Fruit fly (Drosophila melanogaster) whole organism, embryonic: ENCODE data around the gene Vha55.

Source experiments
- Abd-B ChIP-seq: fragments of 200-800 bp; sonication (Bioruptor generic); optimal IDR thresholded peaks from 2 replicates; lab custom pipeline; 2018; ENCODE audit warnings: missing biosample characterization, mild to moderate bottlenecking, missing genetic modification characterization, moderate library complexity
- Blimp-1 ChIP-seq: fragments of 200-800 bp; sonication (Bioruptor generic); optimal IDR thresholded peaks from 3 replicates; lab custom pipeline; 2018; ENCODE audit warnings: missing biosample characterization, missing genetic modification characterization, mild to moderate bottlenecking, moderate library complexity, missing genetic modification reagents
- C15 ChIP-seq: fragments of 200-800 bp; sonication (Bioruptor generic); IDR thresholded peaks from 3 replicates; pipeline ENCODE4 v1.3.6; 2022; ENCODE audit warnings: missing biosample characterization, missing genetic modification characterization
- CG10431 ChIP-seq: fragments of 200-800 bp; sonication (Bioruptor generic); optimal IDR thresholded peaks from 3 replicates; lab custom pipeline; 2018; ENCODE audit warnings: missing biosample characterization, mild to moderate bottlenecking, missing genetic modification characterization
- CG11247 ChIP-seq: fragments of 200-800 bp; sonication (Bioruptor generic); IDR thresholded peaks from 2 replicates; pipeline ENCODE4 v1.3.6; 2022; ENCODE audit warnings: missing biosample characterization, missing genetic modification characterization
- CG11456 ChIP-seq: fragments of 200-800 bp; sonication (Bioruptor generic); IDR thresholded peaks from 3 replicates; pipeline ENCODE4 v1.3.6; 2022; ENCODE audit warnings: missing biosample characterization, missing genetic modification characterization
- CG11695 ChIP-seq: fragments of 200-800 bp; sonication (Bioruptor generic); IDR thresholded peaks from 3 replicates; pipeline ENCODE4 v1.3.6; 2022; ENCODE audit warnings: missing biosample characterization, missing genetic modification characterization
- CG13624 ChIP-seq: fragments of 200-800 bp; sonication (Bioruptor generic); optimal IDR thresholded peaks from 2 replicates; lab custom pipeline; 2016; ENCODE audit warnings: missing biosample characterization, missing genetic modification characterization
- CG13775 ChIP-seq: fragments of 200-800 bp; sonication (Bioruptor generic); optimal IDR thresholded peaks from 3 replicates; lab custom pipeline; 2017; ENCODE audit warnings: missing biosample characterization, mild to moderate bottlenecking, missing genetic modification characterization
- CG14014 ChIP-seq: fragments of 200-800 bp; sonication (Bioruptor generic); IDR thresholded peaks from 2 replicates; pipeline ENCODE4 v1.3.6; 2022; ENCODE audit warnings: missing biosample characterization, missing genetic modification characterization
- CG1529 ChIP-seq: fragments of 200-800 bp; sonication (Bioruptor generic); optimal IDR thresholded peaks from 3 replicates; lab custom pipeline; 2018; ENCODE audit warnings: missing biosample characterization, missing genetic modification characterization
- CG16863 ChIP-seq: fragments of 200-800 bp; sonication (Bioruptor generic); optimal IDR thresholded peaks from 3 replicates; lab custom pipeline; 2016; ENCODE audit warnings: missing biosample characterization, missing genetic modification characterization
- CG18599 ChIP-seq: fragments of 200-800 bp; sonication (Bioruptor generic); optimal IDR thresholded peaks from 3 replicates; lab custom pipeline; 2017; ENCODE audit warnings: missing biosample characterization, missing genetic modification characterization, mild to moderate bottlenecking, moderate library complexity, missing genetic modification reagents
- CG2120 ChIP-seq: fragments of 200-800 bp; sonication (Bioruptor generic); optimal IDR thresholded peaks from 3 replicates; lab custom pipeline; 2016; ENCODE audit warnings: missing biosample characterization, missing genetic modification characterization
- CG2129 ChIP-seq: fragments of 200-800 bp; sonication (Bioruptor generic); IDR thresholded peaks from 2 replicates; pipeline ENCODE4 v1.3.6; 2022; ENCODE audit warnings: missing biosample characterization, missing genetic modification characterization; ENCODE audit not compliant: partially characterized antibody
- CG32767 ChIP-seq: fragments of 200-800 bp; sonication (Bioruptor generic); IDR thresholded peaks from 2 replicates; pipeline ENCODE4 v1.3.6; 2022; ENCODE audit warnings: missing biosample characterization, missing genetic modification characterization
- CG3407 ChIP-seq: fragments of 200-800 bp; sonication (Bioruptor generic); optimal IDR thresholded peaks from 2 replicates; lab custom pipeline; 2018; ENCODE audit warnings: missing biosample characterization, mild to moderate bottlenecking, missing genetic modification characterization
- CG7745 ChIP-seq: fragments of 200-800 bp; sonication (Bioruptor generic); optimal IDR thresholded peaks from 2 replicates; lab custom pipeline; 2018; ENCODE audit warnings: missing biosample characterization, mild to moderate bottlenecking, missing genetic modification characterization, moderate library complexity
- CG8359 ChIP-seq: fragments of 200-800 bp; sonication (Bioruptor generic); optimal IDR thresholded peaks from 2 replicates; lab custom pipeline; 2017; ENCODE audit warnings: missing biosample characterization, mild to moderate bottlenecking, missing genetic modification characterization, borderline replicate concordance
- CG9817 ChIP-seq: fragments of 200-800 bp; sonication (Bioruptor generic); optimal IDR thresholded peaks from 2 replicates; lab custom pipeline; 2018; ENCODE audit warnings: missing biosample characterization, mild to moderate bottlenecking, missing genetic modification characterization, moderate library complexity
- Chrac-16 ChIP-seq: fragments of 200-800 bp; sonication (Bioruptor generic); optimal IDR thresholded peaks from 3 replicates; lab custom pipeline; 2016; ENCODE audit warnings: missing biosample characterization, missing genetic modification characterization
- Dad ChIP-seq: fragments of 200-800 bp; sonication (Bioruptor generic); optimal IDR thresholded peaks from 3 replicates; lab custom pipeline; 2016; ENCODE audit warnings: missing biosample characterization, missing genetic modification characterization
- Dip3 ChIP-seq: fragments of 200-800 bp; sonication (Bioruptor generic); optimal IDR thresholded peaks from 3 replicates; lab custom pipeline; 2016; ENCODE audit warnings: missing biosample characterization, missing genetic modification characterization
- Ets97D ChIP-seq: fragments of 200-800 bp; sonication (Bioruptor generic); optimal IDR thresholded peaks from 3 replicates; lab custom pipeline; 2016; ENCODE audit warnings: missing biosample characterization, missing genetic modification characterization
- Fer2 ChIP-seq: fragments of 200-800 bp; sonication (Bioruptor generic); optimal IDR thresholded peaks from 2 replicates; lab custom pipeline; 2018; ENCODE audit warnings: missing biosample characterization, mild to moderate bottlenecking, missing genetic modification characterization, moderate library complexity
- Fer3 ChIP-seq: fragments of 200-800 bp; sonication (Bioruptor generic); optimal IDR thresholded peaks from 2 replicates; lab custom pipeline; 2018; ENCODE audit warnings: missing biosample characterization, mild to moderate bottlenecking, missing genetic modification characterization, moderate library complexity
- HLH3B ChIP-seq: fragments of 200-800 bp; sonication (Bioruptor generic); IDR thresholded peaks from 2 replicates; pipeline ENCODE4 v1.3.6; 2022; ENCODE audit warnings: missing biosample characterization, missing genetic modification characterization
- Hr3 ChIP-seq: fragments of 200-800 bp; sonication (Bioruptor generic); optimal IDR thresholded peaks from 3 replicates; lab custom pipeline; 2016; ENCODE audit warnings: missing biosample characterization, missing genetic modification characterization
- MBD-R2 ChIP-seq: fragments of 200-800 bp; sonication (Bioruptor generic); IDR thresholded peaks from 2 replicates; pipeline ENCODE4 v1.3.6; 2022; ENCODE audit warnings: missing biosample characterization, missing genetic modification characterization
- Mrtf ChIP-seq: fragments of 200-800 bp; sonication (Bioruptor generic); IDR thresholded peaks from 3 replicates; pipeline ENCODE4 v1.3.6; 2022; ENCODE audit warnings: missing biosample characterization, missing genetic modification characterization
- NK7.1 ChIP-seq: fragments of 200-800 bp; sonication (Bioruptor generic); optimal IDR thresholded peaks from 3 replicates; lab custom pipeline; 2016; ENCODE audit warnings: missing biosample characterization, missing genetic modification characterization
- PHDP ChIP-seq: fragments of 200-800 bp; sonication (Bioruptor generic); optimal IDR thresholded peaks from 3 replicates; lab custom pipeline; 2018; ENCODE audit warnings: missing biosample characterization, mild to moderate bottlenecking, missing genetic modification characterization, moderate library complexity
- Ptx1 ChIP-seq: fragments of 200-800 bp; sonication (Bioruptor generic); IDR thresholded peaks from 2 replicates; pipeline ENCODE4 v1.3.6; 2022; ENCODE audit warnings: missing biosample characterization, missing genetic modification characterization
- Ssrp ChIP-seq: fragments of 200-800 bp; sonication (Bioruptor generic); optimal IDR thresholded peaks from 2 replicates; lab custom pipeline; 2018; ENCODE audit warnings: missing biosample characterization, mild to moderate bottlenecking, missing genetic modification characterization, moderate library complexity
- Taf1 ChIP-seq: fragments of 200-800 bp; sonication (Bioruptor generic); IDR thresholded peaks from 2 replicates; pipeline ENCODE4 v1.3.6; 2022; ENCODE audit warnings: missing biosample characterization, missing genetic modification characterization
- ap ChIP-seq: fragments of 200-800 bp; sonication (Bioruptor generic); IDR thresholded peaks from 2 replicates; pipeline ENCODE4 v1.3.6; 2022; ENCODE audit warnings: missing biosample characterization, missing genetic modification characterization
- crc ChIP-seq: fragments of 200-800 bp; sonication (Bioruptor generic); optimal IDR thresholded peaks from 2 replicates; lab custom pipeline; 2016; ENCODE audit warnings: missing biosample characterization, missing genetic modification characterization
- ems ChIP-seq: fragments of 200-800 bp; sonication (Bioruptor generic); optimal IDR thresholded peaks from 3 replicates; lab custom pipeline; 2016; ENCODE audit warnings: missing biosample characterization, missing genetic modification characterization
- gce ChIP-seq: fragments of 200-800 bp; sonication (Bioruptor generic); IDR thresholded peaks from 3 replicates; pipeline ENCODE4 v1.3.6; 2022; ENCODE audit warnings: missing biosample characterization, missing genetic modification characterization
- grn ChIP-seq: fragments of 200-800 bp; sonication (Bioruptor generic); optimal IDR thresholded peaks from 3 replicates; lab custom pipeline; 2017; ENCODE audit warnings: missing biosample characterization, missing genetic modification characterization
- insv ChIP-seq, 2 experiments: fragments of 200-800 bp; sonication (Bioruptor generic); optimal IDR thresholded peaks; 3 replicates each; lab custom pipeline; 2016 to 2018; ENCODE audit warnings: missing biosample characterization in 2 of 2, missing genetic modification characterization in 2 of 2
- klu ChIP-seq: fragments of 200-800 bp; sonication (Bioruptor generic); IDR thresholded peaks from 2 replicates; pipeline ENCODE4 v1.3.6; 2022; ENCODE audit warnings: missing biosample characterization, missing genetic modification characterization
- nau ChIP-seq: fragments of 200-800 bp; sonication (Bioruptor generic); optimal IDR thresholded peaks from 3 replicates; lab custom pipeline; 2017; ENCODE audit warnings: missing biosample characterization, mild to moderate bottlenecking, missing genetic modification characterization, missing genetic modification reagents
- nom ChIP-seq: fragments of 200-800 bp; sonication (Bioruptor generic); optimal IDR thresholded peaks from 2 replicates; lab custom pipeline; 2017; ENCODE audit warnings: missing biosample characterization, missing genetic modification characterization, mild to moderate bottlenecking, moderate library complexity, missing genetic modification reagents
- oc ChIP-seq: fragments of 200-800 bp; sonication (Bioruptor generic); optimal IDR thresholded peaks from 2 replicates; lab custom pipeline; 2018; ENCODE audit warnings: missing biosample characterization, mild to moderate bottlenecking, missing genetic modification characterization, moderate library complexity
- pzg ChIP-seq: fragments of 200-800 bp; sonication (Bioruptor generic); optimal IDR thresholded peaks from 3 replicates; lab custom pipeline; 2018; ENCODE audit warnings: missing biosample characterization, mild to moderate bottlenecking, missing genetic modification characterization, moderate library complexity
- rib ChIP-seq: fragments of 200-800 bp; sonication (Bioruptor generic); IDR thresholded peaks from 2 replicates; pipeline ENCODE4 v1.3.6; 2022; ENCODE audit warnings: missing biosample characterization, missing genetic modification characterization
- scrt ChIP-seq: fragments of 200-800 bp; sonication (Bioruptor generic); optimal IDR thresholded peaks from 2 replicates; lab custom pipeline; 2018; ENCODE audit warnings: missing biosample characterization, mild to moderate bottlenecking, missing genetic modification characterization, moderate library complexity
- shn ChIP-seq: fragments of 200-800 bp; sonication (Bioruptor generic); optimal IDR thresholded peaks from 3 replicates; lab custom pipeline; 2016; ENCODE audit warnings: missing biosample characterization, missing genetic modification characterization
- toy ChIP-seq: fragments of 200-800 bp; sonication (Bioruptor generic); IDR thresholded peaks from 2 replicates; pipeline ENCODE4 v1.3.6; 2022; ENCODE audit warnings: missing biosample characterization, missing genetic modification characterization
- zf30C ChIP-seq: fragments of 200-800 bp; sonication (Bioruptor generic); optimal IDR thresholded peaks from 3 replicates; lab custom pipeline; 2018; ENCODE audit warnings: missing biosample characterization, mild to moderate bottlenecking, missing genetic modification characterization
- zfh1 ChIP-seq: fragments of 200-800 bp; sonication (Bioruptor generic); IDR thresholded peaks from 3 replicates; pipeline ENCODE4 v1.3.6; 2022; ENCODE audit warnings: missing biosample characterization, missing genetic modification characterization

Gene Vha55

dm6 chr3R:12630369-12630768 is 2.7 kb upstream of the Vha55 start, which contains the start of gene Not10 (continued):
- TF ChIP-seq CG2129 (GFP tag; lab: Robert Waterston, UW): peak; percentile 52; the same call in 1 of the 2 replicates
- TF ChIP-seq Ssrp (tag; lab: Kevin White, UChicago): peak; percentile 34
- no peak for TF ChIP-seq CG13624 (GFP tag; lab: Kevin White, UChicago)
- no peak for TF ChIP-seq CG16863 (GFP tag; lab: Kevin White, UChicago)
- TF ChIP-seq Mrtf (GFP tag; lab: Robert Waterston, UW): no peak
- no peak for TF ChIP-seq PHDP (tag; lab: Kevin White, UChicago)
- TF ChIP-seq Fer3 (tag; lab: Kevin White, UChicago): peak; percentile 9
- no peak for TF ChIP-seq Dip3 (GFP tag; lab: Kevin White, UChicago)
- TF ChIP-seq NK7.1 (GFP tag; lab: Kevin White, UChicago): no peak
- TF ChIP-seq zf30C (GFP tag; lab: Kevin White, UChicago): no peak
- TF ChIP-seq CG9817 (tag; lab: Kevin White, UChicago): peak; percentile 52
- no peak for TF ChIP-seq scrt (GFP tag; lab: Kevin White, UChicago)
- no peak for TF ChIP-seq zfh1 (GFP tag; lab: Robert Waterston, UW)
- peak; percentile 59 for TF ChIP-seq Hr3 (GFP tag; lab: Kevin White, UChicago)
- no peak for TF ChIP-seq crc
- peak; percentile 60 for TF ChIP-seq Ptx1 (GFP tag; lab: Robert Waterston, UW)
- no peak for TF ChIP-seq Blimp-1
- TF ChIP-seq Ets97D (GFP tag; lab: Kevin White, UChicago): no peak
- TF ChIP-seq MBD-R2 (GFP tag; lab: Robert Waterston, UW): peak; percentile 68
- TF ChIP-seq klu (GFP tag; lab: Robert Waterston, UW): no peak; the same call in 1 of the 2 replicates
- TF ChIP-seq oc (tag; lab: Kevin White, UChicago): no peak
- no peak for TF ChIP-seq CG18599 (GFP tag; lab: Kevin White, UChicago)
- TF ChIP-seq shn: no peak
- no peak for TF ChIP-seq CG11247 (GFP tag; lab: Robert Waterston, UW)
- TF ChIP-seq pzg (GFP tag; lab: Kevin White, UChicago): peak; percentile 45
- no peak for TF ChIP-seq CG3407 (GFP tag; lab: Kevin White, UChicago)
- no peak for TF ChIP-seq CG10431 (GFP tag; lab: Kevin White, UChicago)
- no peak for TF ChIP-seq CG1529 (GFP tag; lab: Kevin White, UChicago)
- no peak for TF ChIP-seq CG7745 (tag; lab: Kevin White, UChicago)
- no peak for TF ChIP-seq CG32767 (GFP tag; lab: Robert Waterston, UW)
- no peak for TF ChIP-seq Dad
- TF ChIP-seq ap: no peak
- TF ChIP-seq Taf1 (GFP tag; lab: Robert Waterston, UW): no peak
- no peak for TF ChIP-seq gce
- TF ChIP-seq C15 (GFP tag; lab: Robert Waterston, UW): no peak
- TF ChIP-seq Fer2 (tag; lab: Kevin White, UChicago): peak; percentile 54
- no peak for TF ChIP-seq CG11695 (GFP tag; lab: Robert Waterston, UW)
- TF ChIP-seq CG14014: 0 out of 2 replicates have a peak, but pooled peaks have one; percentile 9
- TF ChIP-seq ems (GFP tag; lab: Kevin White, UChicago): no peak
- no peak for TF ChIP-seq toy (GFP tag; lab: Robert Waterston, UW)
- TF ChIP-seq Chrac-16: peak; percentile 38
- TF ChIP-seq CG2120: peak; percentile 25
- TF ChIP-seq CG13775 (GFP tag; lab: Kevin White, UChicago): peak; percentile 50
- no peak for TF ChIP-seq grn (GFP tag; lab: Kevin White, UChicago)
- TF ChIP-seq nau (GFP tag; lab: Kevin White, UChicago): no peak
- no peak for TF ChIP-seq Abd-B
- peak in 1 of 2 experiments; percentile 19 for TF ChIP-seq insv (GFP tag; optimal IDR thresholded peaks at IDR 0.05; lab: Kevin White, UChicago)
- TF ChIP-seq CG11456 (GFP tag; lab: Robert Waterston, UW): no peak
- no peak for TF ChIP-seq rib (GFP tag; lab: Robert Waterston, UW)
- TF ChIP-seq nom (GFP tag; lab: Kevin White, UChicago): no peak
- TF ChIP-seq CG8359: no peak
- TF ChIP-seq HLH3B (GFP tag; lab: Robert Waterston, UW): peak; percentile 35; the same call in 1 of the 2 replicates
